Fruit fly (Drosophila melanogaster): ENCODE measurements around the gene Dsp1.

- no peak for TF ChIP-seq psq (optimal IDR thresholded peaks at IDR 0.05)
- TF ChIP-seq Dll (optimal IDR thresholded peaks at IDR 0.05): no peak
- TF ChIP-seq CG8478 (optimal IDR thresholded peaks at IDR 0.05): no peak
- TF ChIP-seq usp (GFP tag; optimal IDR thresholded peaks at IDR 0.05): no peak
- no peak for TF ChIP-seq pan (optimal IDR thresholded peaks at IDR 0.05)
- no peak for TF ChIP-seq EcR (GFP tag; optimal IDR thresholded peaks at IDR 0.05)
Measured at dm6 chrX:16374059-16374458, 40.6 kb downstream of the Dsp1 start.

All from whole organism.